Fruit fly (Drosophila melanogaster) whole organism, wandering third instar larva: ENCODE data around the gene Cp110.

Experiments
- GATAd ChIP-seq: sonication (Bioruptor generic); optimal IDR thresholded peaks from 2 replicates; lab custom pipeline; 2016; ENCODE audit warnings: missing biosample characterization, missing genetic modification characterization
- OdsH ChIP-seq: fragments of 200-800 bp; sonication (Bioruptor generic); optimal IDR thresholded peaks from 2 replicates; lab custom pipeline; 2016; ENCODE audit warnings: missing biosample characterization, mild to moderate bottlenecking, missing genetic modification characterization
- brk ChIP-seq: fragments of 200-800 bp; sonication (Bioruptor generic); optimal IDR thresholded peaks from 2 replicates; lab custom pipeline; 2016; ENCODE audit warnings: missing biosample characterization, mild to moderate bottlenecking, missing genetic modification characterization
- usp ChIP-seq: fragments of >200 bp; optimal IDR thresholded peaks from 2 replicates; lab custom pipeline; 2017; ENCODE audit warnings: missing biosample characterization, missing genetic modification characterization

dm6 chrX:22455023-22455422, 26.9 kb upstream of the Cp110 start, which contains the start of gene wap:
- no peak for TF ChIP-seq GATAd (GFP tag; lab: Kevin White, UChicago)
- no peak for TF ChIP-seq usp (GFP tag; lab: Kevin White, UChicago)
- no peak for TF ChIP-seq OdsH (GFP tag; lab: Kevin White, UChicago)
- TF ChIP-seq brk (GFP tag; lab: Kevin White, UChicago), result no peak
